Fruit fly (Drosophila melanogaster): ENCODE results near the gene Acat1.

DNA sequence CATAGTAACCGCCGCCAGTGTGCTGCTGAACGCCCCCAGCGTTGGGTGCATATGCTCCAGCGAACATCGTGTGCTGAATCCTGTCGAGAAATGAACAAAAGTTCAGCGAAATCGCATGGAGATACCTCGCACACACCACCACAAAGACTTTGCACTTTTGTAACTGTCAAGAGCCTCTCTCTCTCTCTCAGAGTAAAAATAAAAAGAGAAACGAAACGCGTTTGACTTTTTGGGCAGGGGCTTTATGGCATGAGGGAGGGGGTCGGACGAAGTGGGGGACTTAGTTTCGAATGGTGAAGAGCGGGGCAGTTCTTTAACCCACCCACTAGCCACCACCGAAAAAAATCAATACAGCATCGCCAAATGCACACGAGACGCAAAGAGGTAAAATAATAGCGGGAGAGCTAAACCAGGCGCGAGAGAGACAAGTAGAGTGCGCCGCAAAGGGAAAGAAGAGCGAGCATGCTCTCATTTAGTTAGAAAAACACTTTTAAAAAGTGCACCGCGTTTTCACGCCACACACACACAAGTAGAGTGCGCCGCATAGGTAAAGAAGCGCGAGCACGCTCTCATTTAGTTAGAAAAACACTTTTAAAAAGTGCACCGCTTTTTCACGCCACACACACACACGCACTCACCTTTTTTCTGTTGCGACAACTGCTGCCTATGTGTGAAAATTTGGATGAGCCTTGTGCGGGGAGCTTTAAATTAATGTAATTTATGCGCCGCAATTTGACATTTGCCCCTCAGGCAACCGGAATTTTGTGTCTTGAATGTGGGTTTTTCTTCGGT lies 41.8 kb upstream of the Acat1 start:
- TF ChIP-seq CG8478 (optimal IDR thresholded peaks at IDR 0.05) (no peak), CTCF (optimal IDR thresholded peaks at IDR 0.05) (no peak)

All from S2 (cell line).